Fruit fly (Drosophila melanogaster): Measurements from ENCODE around the gene CG13693.

Gene CG13693

dm6 chr2L:267441-268089 is 35.3 kb downstream of the CG13693 start, which contains the start of gene CG17075 (continued):
- TF ChIP-seq Ada2b (GFP tag; IDR thresholded peaks at IDR 0.05) (peak; percentile 97), CG12769 (tag; optimal IDR thresholded peaks at IDR 0.05) (peak; percentile 94), CG13624 (GFP tag; optimal IDR thresholded peaks at IDR 0.05) (peak; percentile 69), twi (tag; optimal IDR thresholded peaks at IDR 0.05) (peak; percentile 78), ssp (GFP tag; IDR thresholded peaks at IDR 0.05) (peak; percentile 85), fd102C (GFP tag; optimal IDR thresholded peaks at IDR 0.05) (no peak), MESR4 (GFP tag; optimal IDR thresholded peaks at IDR 0.05) (peak; percentile 27), CG15479 (GFP tag; optimal IDR thresholded peaks at IDR 0.05) (no peak), nmo (GFP tag; optimal IDR thresholded peaks at IDR 0.05) (peak; percentile 93), CG14710 (tag; optimal IDR thresholded peaks at IDR 0.05) (peak; percentile 79), CG12391 (tag; optimal IDR thresholded peaks at IDR 0.05) (peak; percentile 96), so (GFP tag; IDR thresholded peaks at IDR 0.05) (peak; percentile 93), NfI (GFP tag; optimal IDR thresholded peaks at IDR 0.05) (peak; percentile 95), CG8765 (GFP tag; IDR thresholded peaks at IDR 0.05) (0 out of 2 replicates have a peak, but pooled peaks have one; percentile 42), tgo (GFP tag; IDR thresholded peaks at IDR 0.05) (peak; percentile 96), sob (GFP tag; IDR thresholded peaks at IDR 0.05) (peak; percentile 97), pzg (GFP tag; optimal IDR thresholded peaks at IDR 0.05) (peak; percentile 12), CG2202 (tag; optimal IDR thresholded peaks at IDR 0.05) (peak; percentile 58), CG2129 (GFP tag; IDR thresholded peaks at IDR 0.05; ENCODE audit: partially characterized antibody) (no peak), CG30403 (GFP tag; optimal IDR thresholded peaks at IDR 0.05) (peak; percentile 96), Stat92E (GFP tag; optimal IDR thresholded peaks at IDR 0.05) (peak in 1 of 3 experiments; percentile 16), toy (GFP tag; IDR thresholded peaks at IDR 0.05) (peak; percentile 85), Atf-2 (GFP tag; optimal IDR thresholded peaks at IDR 0.05) (peak; percentile 63), scrt (GFP tag; optimal IDR thresholded peaks at IDR 0.05) (peak; percentile 92), CG34422 (GFP tag; IDR thresholded peaks at IDR 0.05) (peak; percentile 95), CG13424 (tag; optimal IDR thresholded peaks at IDR 0.05) (peak; percentile 95), B-H2 (GFP tag; optimal IDR thresholded peaks at IDR 0.05) (peak; percentile 80), caup (GFP tag; optimal IDR thresholded peaks at IDR 0.05; ENCODE audit: severe bottlenecking) (peak; percentile 96), CG33213 (GFP tag; optimal IDR thresholded peaks at IDR 0.05) (peak; percentile 12), ase (GFP tag; IDR thresholded peaks at IDR 0.05) (peak; percentile 94), CG8359 (GFP tag; optimal IDR thresholded peaks at IDR 0.05; ENCODE audit: borderline replicate concordance) (peak; percentile 68), CG8290 (GFP tag; optimal IDR thresholded peaks at IDR 0.05) (peak; percentile 93), CG8290 (tag; optimal IDR thresholded peaks at IDR 0.05) (peak in 1 of 2 experiments; percentile 68), CG32767 (GFP tag; IDR thresholded peaks at IDR 0.05) (peak; percentile 91), slp2 (GFP tag; optimal IDR thresholded peaks at IDR 0.05) (peak; percentile 56), Doc2 (GFP tag; IDR thresholded peaks at IDR 0.05) (peak; percentile 82), grn (GFP tag; optimal IDR thresholded peaks at IDR 0.05) (no peak), ttk (GFP tag; IDR thresholded peaks at IDR 0.05) (peak; percentile 94), NC2α (GFP tag; optimal IDR thresholded peaks at IDR 0.05) (no peak), kay (GFP tag; optimal IDR thresholded peaks at IDR 0.05) (peak; percentile 86), Dp (GFP tag; optimal IDR thresholded peaks at IDR 0.05) (peak; percentile 13), Bteb2 (GFP tag; optimal IDR thresholded peaks at IDR 0.05) (peak; percentile 68), CG18599 (GFP tag; optimal IDR thresholded peaks at IDR 0.05) (peak; percentile 99), dati (GFP tag; IDR thresholded peaks at IDR 0.05) (peak; percentile 80; the same call in 1 of the 2 replicates), CG31441 (GFP tag; IDR thresholded peaks at IDR 0.05) (peak; percentile 98), Adf1 (GFP tag; IDR thresholded peaks at IDR 0.05) (peak; percentile 80), Six4 (GFP tag; optimal IDR thresholded peaks at IDR 0.05) (peak; percentile 86), Vsx1 (GFP tag; optimal IDR thresholded peaks at IDR 0.05) (peak; percentile 84), slbo (GFP tag; IDR thresholded peaks at IDR 0.05) (peak; percentile 98)

Data from whole organism, embryonic.